Fruit fly (Drosophila melanogaster): ENCODE data around the gene CG17726.

DNA sequence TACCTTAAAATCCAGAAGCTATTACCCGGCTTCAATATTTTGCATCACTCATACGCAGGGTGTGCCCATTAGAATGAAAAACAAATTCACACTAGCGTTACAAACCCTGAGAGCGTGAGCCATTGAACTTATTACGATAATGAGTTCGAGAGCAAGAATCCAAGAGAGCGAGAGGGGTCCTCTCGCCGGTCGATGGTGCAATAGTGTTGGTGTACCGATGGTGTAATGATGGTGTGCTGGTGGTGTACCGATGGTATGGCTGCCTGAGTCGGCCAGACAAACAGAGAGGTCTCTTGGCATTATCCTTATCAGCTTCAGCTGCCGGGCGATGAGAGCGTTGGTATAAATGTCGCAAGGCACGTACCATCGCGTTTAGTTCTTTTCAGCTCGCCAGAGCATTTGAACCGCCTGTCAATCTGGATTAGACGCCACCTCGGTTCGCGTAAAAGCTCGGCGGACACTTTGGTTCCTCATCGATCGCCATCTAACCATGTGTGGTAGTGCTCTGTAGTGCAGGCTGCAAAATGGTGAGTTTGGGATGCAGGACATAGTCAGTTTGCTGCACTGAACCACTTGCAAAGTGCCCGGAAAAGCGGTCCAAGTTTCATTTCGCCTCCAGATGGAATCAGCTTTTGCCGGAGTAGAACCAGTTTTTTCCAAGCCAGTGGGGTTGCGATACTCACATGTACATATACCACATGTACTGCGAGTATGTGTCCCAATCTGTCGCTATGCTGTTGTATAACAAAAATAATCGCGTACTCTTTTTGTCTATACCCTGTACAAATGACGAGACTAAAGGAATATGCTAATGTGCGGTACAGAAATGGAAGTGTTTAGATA is 26.3 kb upstream of the CG17726 start:
- no peak for TF ChIP-seq Bdp1 (GFP tag; optimal IDR thresholded peaks at IDR 0.05)
- TF ChIP-seq CG18764 (GFP tag; optimal IDR thresholded peaks at IDR 0.05): no peak
- no peak for TF ChIP-seq usp (GFP tag; optimal IDR thresholded peaks at IDR 0.05)
- TF ChIP-seq dmrt99B (tag; optimal IDR thresholded peaks at IDR 0.05): no peak
- no peak for TF ChIP-seq rib (GFP tag; IDR thresholded peaks at IDR 0.05)
- TF ChIP-seq Sry-δ (GFP tag; optimal IDR thresholded peaks at IDR 0.05): no peak
- no peak for TF ChIP-seq gcm2 (GFP tag; optimal IDR thresholded peaks at IDR 0.05)
- TF ChIP-seq hth (optimal IDR thresholded peaks at IDR 0.05): no peak
- TF ChIP-seq insv (GFP tag; optimal IDR thresholded peaks at IDR 0.05): no peak
- no peak for TF ChIP-seq Stat92E (GFP tag; optimal IDR thresholded peaks at IDR 0.05)
- TF ChIP-seq chm (GFP tag; IDR thresholded peaks at IDR 0.05): no peak
- TF ChIP-seq Dfd (GFP tag; optimal IDR thresholded peaks at IDR 0.05): no peak
- TF ChIP-seq Gug (GFP tag; IDR thresholded peaks at IDR 0.05): no peak

Data from whole organism, embryonic.